Worm (Caenorhabditis elegans) whole organism, L3 larva: ENCODE measurements around the gene mboa-3.
A peak's percentile ranks its signal among the peaks of the same experiment; 100 is the strongest.

Experiments used
- ceh-82 ChIP-seq: fragments of 150-350 bp; optimal IDR thresholded peaks from 2 replicates; lab custom pipeline; 2014; ENCODE audit warnings: missing biosample characterization, missing genetic modification characterization
- elt-2 ChIP-seq: sonication (generic microtip); optimal IDR thresholded peaks from 2 replicates; lab custom pipeline; 2016; ENCODE audit warnings: missing genetic modification reagents, mild to moderate bottlenecking, missing genetic modification characterization, missing compliant biosample characterization
- pqm-1 ChIP-seq: fragments of 150-350 bp; optimal IDR thresholded peaks from 2 replicates; lab custom pipeline; 2017; ENCODE audit warnings: missing biosample characterization, missing genetic modification characterization, inconsistent platforms

DNA sequence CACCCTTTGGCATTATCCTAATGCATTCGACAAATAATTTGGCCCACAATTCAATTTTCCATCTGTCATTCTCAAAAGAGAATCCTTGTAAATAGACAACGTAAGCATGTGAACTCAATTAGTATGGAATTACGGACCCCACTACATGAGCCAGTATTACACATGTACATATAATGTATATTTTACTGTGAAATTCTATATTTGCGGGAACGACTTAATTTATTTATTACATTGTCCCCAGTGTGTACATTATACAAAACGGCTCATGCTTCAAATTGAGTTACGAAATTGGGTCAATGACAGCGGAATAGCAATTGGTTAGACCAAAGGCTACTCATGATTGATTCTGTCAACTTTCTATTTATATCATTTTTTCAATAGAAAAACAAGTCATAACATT lies 3.1 kb downstream of the mboa-3 start:
- peak; percentile 17 for TF ChIP-seq elt-2
- TF ChIP-seq ceh-82 (tag; lab: Kevin White, UChicago), result no peak
- TF ChIP-seq pqm-1 (tag; lab: Kevin White, UChicago), result no peak
